Fruit fly (Drosophila melanogaster) whole organism, larva: ENCODE results near the gene CG45307.

Experiments
- noc ChIP-seq: fragments of 200-800 bp; sonication (Bioruptor generic); optimal IDR thresholded peaks from 3 replicates; lab custom pipeline; 2019; ENCODE audit warnings: missing biosample characterization, mild to moderate bottlenecking, missing genetic modification characterization, moderate library complexity

Gene CG45307

dm6 chr2L:8752022-8752421, at the start of gene CG45307, which contains the start of gene CG12438:
CG45307 (minus strand) TSS chr2L:8752122.
CG12438 (plus strand) TSS chr2L:8752285.
- TF ChIP-seq noc (tag; lab: Kevin White, UChicago) = no peak

- no peak for TF ChIP-seq noc (tag; lab: Kevin White, UChicago)
Observed at dm6 chr2L:8799009-8799408, 47.1 kb upstream of the CG45307 start.

dm6 chr2L:8794151-8794550, 42.2 kb upstream of the CG45307 start:
- no peak for TF ChIP-seq noc (tag; lab: Kevin White, UChicago)

DNA sequence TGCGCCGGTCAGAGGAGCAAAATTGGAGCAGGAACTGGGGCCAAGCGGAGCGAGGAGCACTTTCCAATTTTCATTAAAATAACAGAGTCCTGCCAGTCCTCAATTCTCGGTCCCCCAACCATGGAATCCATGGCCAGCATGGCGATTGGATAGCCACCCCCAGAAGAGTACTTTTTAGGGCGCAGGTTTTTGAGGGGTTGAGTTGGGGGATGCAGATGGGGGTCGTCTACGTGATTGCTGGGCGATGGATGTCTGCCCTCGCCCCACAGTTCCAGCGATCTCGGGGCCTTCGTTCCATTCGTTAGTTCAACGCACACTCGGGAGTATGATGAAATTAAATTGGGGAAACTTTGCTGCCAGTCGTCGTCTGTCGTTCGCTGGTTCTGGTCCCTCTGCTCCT, 39.8 kb upstream of the CG45307 start:
- no peak for TF ChIP-seq noc (tag; lab: Kevin White, UChicago)

DNA sequence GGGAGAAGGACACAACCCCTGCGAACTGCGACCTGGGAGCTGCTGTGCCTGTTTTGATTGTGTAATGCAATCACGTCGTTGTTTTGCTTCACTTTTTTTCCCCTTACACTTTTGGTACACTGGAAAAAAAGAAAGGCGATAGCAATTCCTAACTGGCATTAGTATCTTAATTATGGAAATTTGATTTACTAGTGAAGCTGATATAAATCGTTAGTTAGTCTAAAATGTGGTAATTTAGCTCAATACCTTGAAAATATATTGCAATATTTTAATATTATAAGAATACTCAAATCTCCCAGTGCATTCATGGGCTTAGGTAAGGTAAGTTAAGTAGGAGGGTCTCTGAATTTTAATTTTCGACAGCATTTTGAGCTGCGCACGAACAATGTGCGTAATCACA, 35.7 kb upstream of the CG45307 start:
- no peak for TF ChIP-seq noc (tag; lab: Kevin White, UChicago)

- TF ChIP-seq noc (tag; lab: Kevin White, UChicago) = no peak
Observed at dm6 chr2L:8784731-8785130, 32.8 kb upstream of the CG45307 start.

- no peak for TF ChIP-seq noc (tag; lab: Kevin White, UChicago)
Observed at dm6 chr2L:8782400-8782799, 30.5 kb upstream of the CG45307 start, which contains the start of gene CG42710. CG42710 (minus strand) TSS chr2L:8782500.

DNA sequence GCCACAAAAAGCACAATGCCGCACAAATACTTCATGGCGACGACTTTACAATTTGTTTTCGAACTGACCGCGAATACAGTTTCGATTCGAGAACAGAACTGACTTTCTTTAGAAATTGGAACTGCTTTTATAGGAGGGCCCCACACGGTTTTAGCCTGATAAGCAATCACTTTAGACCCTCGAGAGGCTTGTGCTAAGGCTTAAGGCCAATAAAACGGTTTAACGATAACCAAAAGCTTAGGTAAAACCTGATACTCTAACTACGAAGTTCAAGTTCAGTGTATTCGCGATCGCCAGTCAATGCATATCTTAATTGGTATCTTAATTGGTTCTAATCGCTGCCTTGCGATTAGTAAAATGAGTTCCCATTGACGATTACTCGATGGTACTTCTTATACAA, 29.2 kb upstream of the CG45307 start, which contains the start of gene LManVI:
Gene LManVI, minus strand, starts transcription at position 101 of the 400 bp plus-strand sequence.
- no peak for TF ChIP-seq noc (tag; lab: Kevin White, UChicago)

DNA sequence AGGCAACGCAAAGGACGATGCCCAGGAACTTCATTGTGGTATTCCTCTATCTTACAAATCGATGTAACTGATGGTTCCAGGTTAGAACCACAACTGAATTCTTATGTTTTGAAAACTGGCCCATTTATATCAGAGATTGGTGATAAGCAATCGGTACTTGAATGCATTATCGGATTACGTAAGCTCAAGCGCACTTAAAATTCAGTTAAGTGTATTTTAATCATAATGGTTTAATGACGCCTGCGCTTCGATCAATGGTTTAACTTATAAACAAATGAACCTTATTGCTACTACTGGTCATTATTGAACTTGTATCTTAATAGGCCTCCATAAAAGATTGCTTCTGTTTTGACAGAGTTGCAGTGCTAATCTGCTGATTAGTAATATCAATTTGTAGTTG, 24.2 kb upstream of the CG45307 start, which contains the start of gene LManV:
Gene LManV, minus strand, starts transcription at position 101 of the 400 bp plus-strand sequence.
- no peak for TF ChIP-seq noc (tag; lab: Kevin White, UChicago)

DNA sequence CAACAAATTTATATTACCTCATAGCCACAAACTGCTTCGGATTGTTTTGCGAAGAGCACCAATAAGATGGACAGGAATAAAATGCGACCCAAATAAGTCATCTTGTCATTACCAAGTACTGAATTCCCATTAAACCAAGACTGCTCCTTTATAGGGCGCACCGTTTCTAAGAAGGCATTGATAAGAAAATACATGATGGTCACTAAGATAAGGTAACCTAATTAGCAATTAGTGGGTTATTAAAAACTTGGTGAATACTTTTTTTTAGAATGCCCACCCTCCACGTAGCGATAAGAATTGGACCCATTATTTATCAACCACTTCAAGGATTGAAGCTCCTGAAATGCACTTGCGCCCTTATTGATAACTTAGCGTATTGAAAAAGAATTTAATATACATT, 20.3 kb upstream of the CG45307 start, which contains the start of gene LManIV:
Gene LManIV, minus strand, starts transcription at position 101 of the 400 bp plus-strand sequence.
- TF ChIP-seq noc (tag; lab: Kevin White, UChicago) = no peak

DNA sequence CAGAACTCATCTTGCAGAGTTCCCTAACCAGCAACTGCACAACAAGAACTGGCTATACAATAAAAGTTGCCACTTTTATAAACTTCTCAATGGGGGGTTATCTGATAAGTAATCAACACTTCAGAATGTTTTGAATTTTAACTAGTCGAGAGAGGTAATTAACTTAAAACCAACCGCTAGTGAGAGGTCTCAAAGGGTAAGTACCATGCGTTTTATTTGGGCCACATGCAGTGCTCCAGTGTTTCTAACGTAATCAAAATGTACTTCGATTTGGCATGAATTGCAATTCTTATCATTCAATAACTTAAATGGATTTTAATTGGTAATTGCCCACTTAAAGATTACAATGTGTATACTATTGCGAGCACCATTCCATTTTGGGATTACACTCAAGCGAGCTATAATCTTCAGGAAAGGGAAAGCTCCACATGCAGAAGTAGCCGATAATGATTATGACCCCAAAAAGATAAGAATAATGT, 16.8 kb upstream of the CG45307 start, which contains the start of gene LManIII:
Gene LManIII, minus strand, starts transcription at position 51 of the 479 bp plus-strand sequence.
- no peak for TF ChIP-seq noc (tag; lab: Kevin White, UChicago)

- TF ChIP-seq noc (tag; lab: Kevin White, UChicago) = no peak
Observed at dm6 chr2L:8762833-8763232, 10.9 kb upstream of the CG45307 start.

- no peak for TF ChIP-seq noc (tag; lab: Kevin White, UChicago)
Observed at dm6 chr2L:8747480-8747879, 4.4 kb downstream of the CG45307 start.

DNA sequence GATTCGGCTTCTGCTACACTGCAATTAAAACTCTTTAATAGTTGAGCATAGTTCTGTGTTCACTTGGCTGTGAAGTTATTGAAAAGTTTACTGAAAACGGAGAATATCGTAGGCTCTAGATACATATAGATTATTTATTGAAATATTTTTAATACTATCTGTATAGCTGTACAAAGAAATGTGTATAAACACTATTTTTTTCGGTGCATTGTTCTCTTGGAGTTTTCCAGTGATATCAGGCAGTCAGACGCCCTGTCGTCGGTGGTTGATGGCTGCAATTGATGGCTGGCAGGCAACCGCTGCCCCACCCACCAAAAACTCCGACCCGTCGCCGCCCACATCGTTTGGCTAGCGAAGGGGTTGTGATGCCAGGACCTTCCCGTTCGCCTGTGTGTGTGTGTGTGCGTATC, 5.6 kb downstream of the CG45307 start:
- TF ChIP-seq noc (tag; lab: Kevin White, UChicago) = no peak

dm6 chr2L:8743082-8743481, 8.8 kb downstream of the CG45307 start:
- no peak for TF ChIP-seq noc (tag; lab: Kevin White, UChicago)

dm6 chr2L:8740757-8741278, 11.1 kb downstream of the CG45307 start:
- no peak for TF ChIP-seq noc (tag; lab: Kevin White, UChicago)
